Worm (Caenorhabditis elegans): ENCODE results near the gene lurp-1.

Gene lurp-1

ce11 chrII:10880625-10881024 lies at the start of gene lurp-1:
TSS of gene lurp-1 (plus strand) at chrII:10880925.
- TF ChIP-seq unc-62 (GFP tag; optimal IDR thresholded peaks at IDR 0.05 in 1 of 2) (peak in 1 of 2 experiments; percentile 41), unc-62 (tag; optimal IDR thresholded peaks at IDR 0.05) (no peak), duxl-1 (tag; optimal IDR thresholded peaks at IDR 0.05; ENCODE audit: poor library complexity) (no peak), pqm-1 (tag; optimal IDR thresholded peaks at IDR 0.05) (peak; percentile 13)

ce11 chrII:10834717-10835116 lies 46.0 kb upstream of the lurp-1 start:
- no peak for TF ChIP-seq nhr-111 (GFP tag; optimal IDR thresholded peaks at IDR 0.05)
- TF ChIP-seq aha-1 (tag): peak; percentile 90

- TF ChIP-seq dmd-8 (GFP tag; IDR thresholded peaks at IDR 0.05): no peak
- no peak for TF ChIP-seq ceh-62 (tag; optimal IDR thresholded peaks at IDR 0.05)
- no peak for TF ChIP-seq nhr-237 (tag; optimal IDR thresholded peaks at IDR 0.05)
- TF ChIP-seq snpc-1.2 (GFP tag; IDR thresholded peaks at IDR 0.05): no peak
- no peak for TF ChIP-seq unc-130 (GFP tag; optimal IDR thresholded peaks at IDR 0.05)
- no peak for TF ChIP-seq unc-39 (tag; optimal IDR thresholded peaks at IDR 0.05)
- TF ChIP-seq nhr-48 (tag; optimal IDR thresholded peaks at IDR 0.05): no peak
- TF ChIP-seq F44E2.7 (GFP tag; IDR thresholded peaks at IDR 0.05): no peak
- TF ChIP-seq lin-1 (GFP tag; IDR thresholded peaks at IDR 0.05): no peak
- TF ChIP-seq ztf-11 (tag; optimal IDR thresholded peaks at IDR 0.05): no peak
- no peak for TF ChIP-seq daf-12 (tag; optimal IDR thresholded peaks at IDR 0.05)
- no peak for TF ChIP-seq cey-2 (tag; optimal IDR thresholded peaks at IDR 0.05; ENCODE audit: borderline replicate concordance, insufficient read depth)
- TF ChIP-seq zip-2 (tag; optimal IDR thresholded peaks at IDR 0.05): no peak
Observed at ce11 chrII:10838550-10838949, 42.2 kb upstream of the lurp-1 start.

- peak; percentile 84 for TF ChIP-seq nhr-102 (tag; optimal IDR thresholded peaks at IDR 0.05)
- no peak for TF ChIP-seq daf-12 (tag; optimal IDR thresholded peaks at IDR 0.05)
- TF ChIP-seq F44E2.7 (GFP tag; IDR thresholded peaks at IDR 0.05): peak; percentile 79; the same call in 1 of the 2 replicates
- TF ChIP-seq nhr-76 (tag; optimal IDR thresholded peaks at IDR 0.05): no peak
- no peak for TF ChIP-seq egl-27 (tag; optimal IDR thresholded peaks at IDR 0.05)
- TF ChIP-seq nhr-237 (tag; optimal IDR thresholded peaks at IDR 0.05): no peak
- peak; percentile 82; the same call in 1 of the 2 replicates for TF ChIP-seq ZK337.2 (GFP tag; IDR thresholded peaks at IDR 0.05)
- peak; percentile 62 for TF ChIP-seq nhr-25 (tag; optimal IDR thresholded peaks at IDR 0.05; ENCODE audit: borderline replicate concordance, insufficient read depth)
- TF ChIP-seq madf-5 (GFP tag; IDR thresholded peaks at IDR 0.05): peak; percentile 79 to 83; a peak in 3 of 4 replicates
- TF ChIP-seq mes-2 (tag; optimal IDR thresholded peaks at IDR 0.05; ENCODE audit: poor library complexity, severe bottlenecking): peak; percentile 91
- TF ChIP-seq Y5F2A.4 (GFP tag; optimal IDR thresholded peaks at IDR 0.05): peak; percentile 57
- TF ChIP-seq snpc-4 (tag; optimal IDR thresholded peaks at IDR 0.05): no peak
- peak; percentile 45 for TF ChIP-seq F37D6.2 (tag; optimal IDR thresholded peaks at IDR 0.05)
- TF ChIP-seq rbr-2 (tag; optimal IDR thresholded peaks at IDR 0.05): peak; percentile 85
- TF ChIP-seq lir-3 (tag; optimal IDR thresholded peaks at IDR 0.05): peak; percentile 59
- TF ChIP-seq nhr-10 (tag; optimal IDR thresholded peaks at IDR 0.05): peak; percentile 16
- peak; percentile 72 for TF ChIP-seq hlh-11 (tag; optimal IDR thresholded peaks at IDR 0.05)
- TF ChIP-seq nhr-6 (tag; optimal IDR thresholded peaks at IDR 0.05): peak; percentile 69
- TF ChIP-seq T20F7.1 (GFP tag; optimal IDR thresholded peaks at IDR 0.05): peak; percentile 74
- peak; percentile 95 for TF ChIP-seq pha-4 (GFP tag; IDR thresholded peaks at IDR 0.05)
- TF ChIP-seq pha-4 (tag; optimal IDR thresholded peaks at IDR 0.05): no peak
- TF ChIP-seq lin-29 (GFP tag; IDR thresholded peaks at IDR 0.05): peak; percentile 64; the same call in 1 of the 2 replicates
- peak; percentile 43 for TF ChIP-seq ces-1 (GFP tag; optimal IDR thresholded peaks at IDR 0.05)
- TF ChIP-seq mxl-3 (GFP tag; optimal IDR thresholded peaks at IDR 0.05): peak; percentile 61
- TF ChIP-seq nhr-11 (tag; optimal IDR thresholded peaks at IDR 0.05): peak; percentile 59
- TF ChIP-seq tag-97 (GFP tag; IDR thresholded peaks at IDR 0.05): no peak
- TF ChIP-seq zag-1 (tag; optimal IDR thresholded peaks at IDR 0.05): no peak
- TF ChIP-seq nhr-42 (GFP tag; IDR thresholded peaks at IDR 0.05): peak; percentile 76; the same call in 1 of the 2 replicates
- peak; percentile 45; the same call in 1 of the 2 replicates for TF ChIP-seq set-16 (GFP tag; IDR thresholded peaks at IDR 0.05)
- TF ChIP-seq unc-130 (GFP tag; optimal IDR thresholded peaks at IDR 0.05): peak; percentile 64
- TF ChIP-seq ceh-62 (tag; optimal IDR thresholded peaks at IDR 0.05): no peak
- TF ChIP-seq zfp-2 (tag; optimal IDR thresholded peaks at IDR 0.05): peak; percentile 37
- no peak for TF ChIP-seq lin-39 (tag; optimal IDR thresholded peaks at IDR 0.05)
Observed at ce11 chrII:10840067-10840466, 40.7 kb upstream of the lurp-1 start.

All from whole organism, L4 larva.